Worm (Caenorhabditis elegans) whole organism, L1 larva: Measurements from ENCODE around the gene ZK218.4.

Experiments used
- C16A3.4 ChIP-seq: fragments of 150-350 bp; optimal IDR thresholded peaks from 2 replicates; lab custom pipeline; 2014; ENCODE audit warnings: missing biosample characterization, missing genetic modification characterization
- Y116A8C.19 ChIP-seq: sonication (generic microtip); optimal IDR thresholded peaks from 2 replicates; lab custom pipeline; 2016; ENCODE audit warnings: missing compliant biosample characterization, missing genetic modification characterization, borderline replicate concordance
- alr-1 ChIP-seq: fragments of 200-800 bp; sonication (Bioruptor generic); optimal IDR thresholded peaks from 2 replicates; lab custom pipeline; 2018; ENCODE audit warnings: borderline replicate concordance, mild to moderate bottlenecking, missing genetic modification characterization, missing compliant biosample characterization
- ama-1 ChIP-seq: fragments of 150-350 bp; optimal IDR thresholded peaks from 2 replicates; lab custom pipeline; 2014
- blmp-1 ChIP-seq: fragments of 150-350 bp; optimal IDR thresholded peaks from 2 replicates; lab custom pipeline; 2014; ENCODE audit warnings: missing biosample characterization, missing genetic modification characterization
- ceh-82 ChIP-seq, 3 experiments: fragments of 150-350 bp in 1 of 3; sonication (generic microtip) in 2 of 3; optimal IDR thresholded peaks; 2 replicates each; lab custom pipeline; 2014 to 2017; ENCODE audit warnings: missing biosample characterization in 3 of 3, missing genetic modification characterization in 3 of 3
- ceh-90 ChIP-seq: sonication (generic microtip); optimal IDR thresholded peaks from 2 replicates; lab custom pipeline; 2016; ENCODE audit warnings: missing genetic modification characterization, missing compliant biosample characterization
- ces-1 ChIP-seq: fragments of 150-350 bp; optimal IDR thresholded peaks from 2 replicates; lab custom pipeline; 2014; ENCODE audit warnings: missing biosample characterization, missing genetic modification reagents, missing genetic modification characterization
- efl-1 ChIP-seq, 4 experiments: fragments of 150-350 bp; optimal IDR thresholded peaks in 3 of 4; peaks in 1 of 4; 1 replicate in 1 of 4; 2 replicates in 3 of 4; lab custom pipeline; 2014; ENCODE audit warnings: missing biosample characterization in 2 of 4, missing genetic modification characterization in 2 of 4, missing genetic modification reagents in 2 of 4
- egl-13 ChIP-seq: sonication (generic microtip); optimal IDR thresholded peaks from 2 replicates; lab custom pipeline; 2016; ENCODE audit warnings: missing genotype, missing genetic modification reagents, missing genetic modification characterization, missing compliant biosample characterization
- egl-27 ChIP-seq, 2 experiments: fragments of 150-350 bp in 1 of 2; sonication (generic microtip); optimal IDR thresholded peaks; 3 replicates each; lab custom pipeline; 2017 to 2018; ENCODE audit warnings: missing biosample characterization in 2 of 2, missing genetic modification characterization in 2 of 2, missing genetic modification reagents in 2 of 2
- elt-2 ChIP-seq: sonication (generic microtip); optimal IDR thresholded peaks from 2 replicates; lab custom pipeline; 2016; ENCODE audit warnings: missing genetic modification characterization, mild to moderate bottlenecking, inconsistent platforms, missing compliant biosample characterization, missing genetic modification reagents
- elt-3 ChIP-seq, 6 experiments: fragments of 150-350 bp in 1 of 6; sonication (generic microtip); optimal IDR thresholded peaks; 2 replicates each; lab custom pipeline; 2017 to 2018; ENCODE audit warnings: missing biosample characterization in 6 of 6, missing genetic modification characterization in 6 of 6, inconsistent platforms in 1 of 6
- ets-5 ChIP-seq: fragments of 200-800 bp; sonication (Bioruptor generic); IDR thresholded peaks from 2 replicates; pipeline ENCODE4 v1.3.6; 2022; ENCODE audit warnings: missing genetic modification characterization, missing compliant biosample characterization
- fkh-10 ChIP-seq: sonication (generic microtip); optimal IDR thresholded peaks from 2 replicates; lab custom pipeline; 2017; ENCODE audit warnings: missing biosample characterization, missing genetic modification reagents, missing genetic modification characterization
- fkh-4 ChIP-seq: sonication (generic microtip); optimal IDR thresholded peaks from 2 replicates; lab custom pipeline; 2016; ENCODE audit warnings: missing compliant biosample characterization, missing genetic modification characterization, borderline replicate concordance
- isw-1 ChIP-seq: fragments of 200-800 bp; sonication (Bioruptor generic); IDR thresholded peaks from 2 replicates; pipeline ENCODE4 v1.3.6; 2022; ENCODE audit warnings: missing genetic modification characterization, missing compliant biosample characterization
- jun-1 ChIP-seq: fragments of 150-350 bp; optimal IDR thresholded peaks from 2 replicates; lab custom pipeline; 2014; ENCODE audit warnings: missing biosample characterization, missing genetic modification reagents, missing genetic modification characterization
- lin-13 ChIP-seq: fragments of 150-350 bp; optimal IDR thresholded peaks from 2 replicates; lab custom pipeline; 2014; ENCODE audit warnings: missing biosample characterization, missing genetic modification reagents, missing genetic modification characterization
- lin-15B ChIP-seq: fragments of 150-350 bp; sonication (generic microtip); optimal IDR thresholded peaks from 3 replicates; lab custom pipeline; 2014; ENCODE audit warnings: missing biosample characterization, missing genetic modification characterization
- mef-2 ChIP-seq: fragments of 150-350 bp; optimal IDR thresholded peaks from 2 replicates; lab custom pipeline; 2014; ENCODE audit warnings: missing biosample characterization, missing genetic modification characterization
- nhr-20 ChIP-seq: sonication (generic microtip); optimal IDR thresholded peaks from 2 replicates; lab custom pipeline; 2016; ENCODE audit warnings: mild to moderate bottlenecking, missing genetic modification characterization, missing compliant biosample characterization
- nhr-90 ChIP-seq: sonication (generic microtip); optimal IDR thresholded peaks from 2 replicates; lab custom pipeline; 2016; ENCODE audit warnings: mild to moderate bottlenecking, missing genetic modification characterization, missing compliant biosample characterization; ENCODE audit not compliant: poor library complexity
- pag-3 ChIP-seq: sonication (generic microtip); optimal IDR thresholded peaks from 2 replicates; lab custom pipeline; 2017; ENCODE audit warnings: missing genetic modification characterization, mild to moderate bottlenecking, missing compliant biosample characterization, antibody characterized with exemption, borderline replicate concordance; ENCODE audit not compliant: insufficient read depth
- snu-23 ChIP-seq: sonication (generic microtip); optimal IDR thresholded peaks from 2 replicates; lab custom pipeline; 2016; ENCODE audit warnings: missing genetic modification characterization, missing compliant biosample characterization
- sox-4 ChIP-seq: sonication (generic microtip); optimal IDR thresholded peaks from 2 replicates; lab custom pipeline; 2016; ENCODE audit warnings: missing genetic modification characterization, missing compliant biosample characterization
- sup-37 ChIP-seq: fragments of 200-800 bp; sonication (Bioruptor generic); optimal IDR thresholded peaks from 2 replicates; lab custom pipeline; 2018; ENCODE audit warnings: mild to moderate bottlenecking, missing genetic modification characterization, missing compliant biosample characterization
- swsn-7 ChIP-seq: sonication (generic microtip); optimal IDR thresholded peaks from 2 replicates; lab custom pipeline; 2016; ENCODE audit warnings: missing genetic modification characterization, missing compliant biosample characterization
- tbx-2 ChIP-seq: sonication (generic microtip); optimal IDR thresholded peaks from 2 replicates; lab custom pipeline; 2016; ENCODE audit warnings: missing genetic modification characterization, missing compliant biosample characterization
- tlp-1 ChIP-seq: fragments of 150-350 bp; optimal IDR thresholded peaks from 2 replicates; lab custom pipeline; 2014; ENCODE audit warnings: missing biosample characterization, missing genetic modification characterization
- unc-130 ChIP-seq: fragments of 150-350 bp; optimal IDR thresholded peaks from 2 replicates; lab custom pipeline; 2017; ENCODE audit warnings: missing biosample characterization, missing genetic modification characterization, inconsistent platforms
- unc-30 ChIP-seq: sonication (generic microtip); optimal IDR thresholded peaks from 2 replicates; lab custom pipeline; 2017; ENCODE audit warnings: missing biosample characterization, missing genetic modification characterization
- unc-98 ChIP-seq: fragments of 200-800 bp; sonication (Bioruptor generic); IDR thresholded peaks from 2 replicates; pipeline ENCODE4 v1.3.6; 2022; ENCODE audit warnings: missing genetic modification characterization, missing compliant biosample characterization
- ztf-11 ChIP-seq, 2 experiments: sonication (generic microtip); optimal IDR thresholded peaks; 2 replicates each; lab custom pipeline; 2016 to 2017; ENCODE audit warnings: missing genetic modification characterization in 2 of 2, missing biosample characterization in 1 of 2, missing compliant biosample characterization in 1 of 2

The ZK218.4 gene

ce11 chrV:17098669-17099068 is at the start of gene ZK218.4, which contains the start of gene ZK218.3:
TSS of gene ZK218.4 (plus strand) at chrV:17098854.
TSS of gene ZK218.3 (minus strand) at chrV:17098769.
- TF ChIP-seq alr-1 (tag; lab: Kevin White, UChicago) (no peak), efl-1 (optimal IDR thresholded peaks at IDR 0.05; lab: Kevin White, UChicago) (no peak), efl-1 (GFP tag; optimal IDR thresholded peaks at IDR 0.05 in 1 of 2; lab: Kevin White, UChicago) (peak in 1 of 2 experiments; percentile 34)

- TF ChIP-seq ets-5 (GFP tag; lab: Robert Waterston, UW): no peak
- TF ChIP-seq elt-2 (tag; lab: Kevin White, UChicago): no peak
- no peak for TF ChIP-seq ces-1 (GFP tag; lab: Kevin White, UChicago)
- TF ChIP-seq pag-3: no peak
- no peak for TF ChIP-seq unc-130
- TF ChIP-seq swsn-7 (tag; lab: Kevin White, UChicago): no peak
- no peak for TF ChIP-seq elt-3 (tag; optimal IDR thresholded peaks at IDR 0.05; lab: Kevin White, UChicago)
- no peak for TF ChIP-seq nhr-90 (tag; lab: Kevin White, UChicago)
- TF ChIP-seq nhr-20 (tag; lab: Kevin White, UChicago): no peak
- no peak for TF ChIP-seq isw-1 (GFP tag; lab: Robert Waterston, UW)
- no peak for TF ChIP-seq snu-23 (GFP tag; lab: Kevin White, UChicago)
- TF ChIP-seq mef-2 (tag; lab: Kevin White, UChicago): no peak
- no peak for TF ChIP-seq ama-1
- no peak for TF ChIP-seq tlp-1 (tag; lab: Kevin White, UChicago)
- TF ChIP-seq unc-30 (tag; lab: Kevin White, UChicago): no peak
These were observed 38.7 kb upstream of the ZK218.4 start, which contains the start of gene sri-66 for ce11 chrV:17059987-17060386. TSS of gene sri-66 (plus strand) at chrV:17060287.

ce11 chrV:17061585-17061984 is 37.1 kb upstream of the ZK218.4 start, which contains the start of gene F28B1.9:
TSS of gene F28B1.9 (plus strand) at chrV:17061885.
- no peak for TF ChIP-seq lin-13
- TF ChIP-seq fkh-4 (tag; lab: Kevin White, UChicago): no peak
- TF ChIP-seq ceh-82 (tag; optimal IDR thresholded peaks at IDR 0.05; lab: Kevin White, UChicago): no peak
- TF ChIP-seq C16A3.4: no peak
- TF ChIP-seq ztf-11 (tag; optimal IDR thresholded peaks at IDR 0.05; lab: Kevin White, UChicago): no peak
- TF ChIP-seq alr-1 (tag; lab: Kevin White, UChicago): no peak
- TF ChIP-seq efl-1 (optimal IDR thresholded peaks at IDR 0.05; lab: Kevin White, UChicago): no peak
- no peak for TF ChIP-seq efl-1 (GFP tag; optimal IDR thresholded peaks at IDR 0.05 in 1 of 2; lab: Kevin White, UChicago)
- no peak for TF ChIP-seq tbx-2

DNA sequence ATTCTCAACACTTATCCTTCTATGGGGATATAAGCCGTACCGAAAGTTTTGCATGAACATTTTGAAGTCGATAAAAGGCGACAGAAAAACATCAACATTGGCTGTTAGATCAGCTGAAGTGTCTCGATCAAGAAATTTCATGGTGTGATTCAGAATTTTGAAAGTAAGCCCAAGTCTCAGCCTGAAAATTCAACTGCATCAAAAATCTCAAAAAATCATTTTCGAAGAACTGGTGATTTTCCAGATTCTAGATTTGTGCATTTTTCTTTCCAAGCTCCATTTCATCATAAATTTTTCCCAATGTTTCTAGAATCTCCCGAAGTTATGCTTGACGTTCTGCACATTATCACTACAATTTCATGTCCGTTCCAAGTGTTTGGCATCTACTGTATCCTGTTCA is 34.0 kb upstream of the ZK218.4 start, which contains the start of gene srh-255:
TSS of gene srh-255 (plus strand) at position 301 of the 400 bp plus-strand sequence.
- no peak for TF ChIP-seq lin-15B (tag; lab: Kevin White, UChicago)
- TF ChIP-seq sup-37 (GFP tag; lab: Kevin White, UChicago): no peak
- no peak for TF ChIP-seq ceh-82 (tag; optimal IDR thresholded peaks at IDR 0.05; lab: Kevin White, UChicago)
- no peak for TF ChIP-seq Y116A8C.19 (tag; lab: Kevin White, UChicago)
- TF ChIP-seq sox-4 (tag; lab: Kevin White, UChicago): no peak
- TF ChIP-seq nhr-90 (tag; lab: Kevin White, UChicago): no peak
- no peak for TF ChIP-seq unc-98 (GFP tag; lab: Robert Waterston, UW)
- no peak for TF ChIP-seq egl-13
- TF ChIP-seq ceh-90 (tag; lab: Kevin White, UChicago): no peak
- no peak for TF ChIP-seq blmp-1
- TF ChIP-seq fkh-10 (GFP tag; lab: Kevin White, UChicago): no peak
- TF ChIP-seq unc-130: no peak
- TF ChIP-seq nhr-20 (tag; lab: Kevin White, UChicago): no peak

ce11 chrV:17066634-17067033 is 32.0 kb upstream of the ZK218.4 start:
- no peak for TF ChIP-seq egl-27 (tag; optimal IDR thresholded peaks at IDR 0.05; lab: Kevin White, UChicago)
- no peak for TF ChIP-seq jun-1
- no peak for TF ChIP-seq swsn-7 (tag; lab: Kevin White, UChicago)
